Worm (Caenorhabditis elegans): ENCODE results near the gene F23H11.5.

Gene F23H11.5

ce11 chrIII:916897-917296 is 6.5 kb upstream of the F23H11.5 start, which contains the start of gene idpp-13:
Gene idpp-13 (minus strand): TSS chrIII:916997.
- no peak for TF ChIP-seq dao-5 (tag; optimal IDR thresholded peaks at IDR 0.05)
- no peak for TF ChIP-seq W03F9.2 (tag; optimal IDR thresholded peaks at IDR 0.05)
- TF ChIP-seq him-1 (tag; optimal IDR thresholded peaks at IDR 0.05), result no peak

ce11 chrIII:909540-909939 is 850 bp downstream of the F23H11.5 start, which contains the start of gene crls-1:
Gene crls-1 (minus strand): TSS chrIII:909902.
- TF ChIP-seq dao-5 (tag; optimal IDR thresholded peaks at IDR 0.05), result no peak
- no peak for TF ChIP-seq W03F9.2 (tag; optimal IDR thresholded peaks at IDR 0.05)
- no peak for TF ChIP-seq him-1 (tag; optimal IDR thresholded peaks at IDR 0.05)

- no peak for TF ChIP-seq him-1 (tag; optimal IDR thresholded peaks at IDR 0.05)
- TF ChIP-seq dao-5 (tag; optimal IDR thresholded peaks at IDR 0.05), result no peak
- TF ChIP-seq W03F9.2 (tag; optimal IDR thresholded peaks at IDR 0.05), result no peak
Observed at ce11 chrIII:907990-908389, 2.4 kb downstream of the F23H11.5 start.

- TF ChIP-seq dao-5 (tag; optimal IDR thresholded peaks at IDR 0.05) (no peak), W03F9.2 (tag; optimal IDR thresholded peaks at IDR 0.05) (no peak), him-1 (tag; optimal IDR thresholded peaks at IDR 0.05) (no peak)
Observed at ce11 chrIII:907311-907710, 3.1 kb downstream of the F23H11.5 start, which contains the start of gene F23H11.4. Gene F23H11.4 (minus strand): TSS chrIII:907539.

- TF ChIP-seq W03F9.2 (tag; optimal IDR thresholded peaks at IDR 0.05), result no peak
- TF ChIP-seq dao-5 (tag; optimal IDR thresholded peaks at IDR 0.05), result no peak
- no peak for TF ChIP-seq him-1 (tag; optimal IDR thresholded peaks at IDR 0.05)
Observed at ce11 chrIII:901600-902250, 8.7 kb downstream of the F23H11.5 start.

DNA sequence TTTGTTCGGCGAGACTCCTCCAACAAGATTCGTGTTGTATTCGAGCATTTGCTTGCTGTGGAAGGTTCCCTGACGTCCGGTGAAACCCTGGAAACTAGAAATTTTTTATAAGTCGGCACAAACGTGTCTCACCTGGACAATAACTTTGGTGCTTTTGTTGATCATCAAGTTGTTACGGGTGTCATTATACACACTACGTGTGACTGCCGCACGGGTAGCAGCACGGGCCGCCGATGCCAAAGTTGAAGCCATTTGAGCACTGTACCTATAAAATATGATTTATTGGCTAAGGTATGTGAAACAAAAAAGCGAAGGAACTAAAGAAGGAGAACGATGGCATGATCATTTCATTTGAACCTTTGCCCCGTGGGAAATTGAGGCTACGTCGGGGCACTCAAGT is 9.2 kb downstream of the F23H11.5 start, which contains the start of gene sucl-2:
Gene sucl-2, minus strand, starts transcription at position 265 of the 400 bp plus-strand sequence.
- TF ChIP-seq him-1 (tag; optimal IDR thresholded peaks at IDR 0.05) (no peak), W03F9.2 (tag; optimal IDR thresholded peaks at IDR 0.05) (no peak), dao-5 (tag; optimal IDR thresholded peaks at IDR 0.05) (no peak)

- no peak for TF ChIP-seq dao-5 (tag; optimal IDR thresholded peaks at IDR 0.05)
- TF ChIP-seq W03F9.2 (tag; optimal IDR thresholded peaks at IDR 0.05), result no peak
- TF ChIP-seq him-1 (tag; optimal IDR thresholded peaks at IDR 0.05), result no peak
Observed at ce11 chrIII:900134-900533, 10.3 kb downstream of the F23H11.5 start.

DNA sequence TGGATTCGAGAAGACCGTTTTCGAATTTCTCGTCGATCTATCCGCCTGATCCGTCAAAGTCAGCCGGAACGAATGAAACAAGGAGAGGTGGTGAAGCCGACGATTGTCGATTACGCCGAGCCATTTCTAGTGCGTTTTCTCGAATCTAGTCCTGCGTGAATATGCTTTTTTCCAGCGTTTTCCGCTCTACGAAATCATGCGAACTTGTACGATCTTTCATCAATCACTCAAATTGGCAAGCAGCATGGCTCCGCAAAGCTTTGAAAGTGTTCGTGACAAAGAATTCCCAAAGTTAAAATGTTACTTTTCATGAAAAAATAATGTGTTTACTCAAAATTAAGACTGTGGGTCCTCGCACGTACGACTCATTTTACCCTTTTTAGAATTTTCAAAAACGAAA is 13.5 kb downstream of the F23H11.5 start:
- TF ChIP-seq dao-5 (tag; optimal IDR thresholded peaks at IDR 0.05) (no peak), him-1 (tag; optimal IDR thresholded peaks at IDR 0.05) (no peak), W03F9.2 (tag; optimal IDR thresholded peaks at IDR 0.05) (no peak)

DNA sequence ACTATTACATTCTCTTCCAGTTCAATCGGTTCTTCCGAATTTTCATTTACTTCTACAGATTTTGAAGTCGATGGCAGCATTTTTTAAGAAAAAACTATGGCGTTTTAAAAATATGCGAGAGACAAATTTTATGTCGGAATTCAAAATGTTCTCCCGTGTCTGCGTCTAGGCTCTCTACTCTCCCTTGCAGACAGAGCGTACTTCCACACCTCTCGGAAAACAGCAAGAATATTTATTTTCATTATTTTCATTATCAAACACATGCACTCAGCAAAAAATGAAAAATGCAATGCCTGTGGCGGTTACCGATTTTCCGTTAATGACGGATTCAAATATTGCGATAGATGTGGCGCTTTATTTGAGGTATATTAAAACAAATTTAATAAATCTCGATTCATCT is 14.9 kb downstream of the F23H11.5 start, which contains the start of the genes ztf-18 and F23H11.2:
Gene ztf-18, minus strand, starts transcription at position 188 of the 400 bp plus-strand sequence.
Gene F23H11.2, plus strand, starts transcription at position 223 of the 400 bp plus-strand sequence.
- TF ChIP-seq dao-5 (tag; optimal IDR thresholded peaks at IDR 0.05) (no peak), W03F9.2 (tag; optimal IDR thresholded peaks at IDR 0.05) (no peak), him-1 (tag; optimal IDR thresholded peaks at IDR 0.05) (no peak)

- TF ChIP-seq dao-5 (tag; optimal IDR thresholded peaks at IDR 0.05), result no peak
- TF ChIP-seq him-1 (tag; optimal IDR thresholded peaks at IDR 0.05), result no peak
Observed at ce11 chrIII:891014-891413, 19.4 kb downstream of the F23H11.5 start, which contains the start of gene T24C4.10. Gene T24C4.10 (minus strand): TSS chrIII:891243.

DNA sequence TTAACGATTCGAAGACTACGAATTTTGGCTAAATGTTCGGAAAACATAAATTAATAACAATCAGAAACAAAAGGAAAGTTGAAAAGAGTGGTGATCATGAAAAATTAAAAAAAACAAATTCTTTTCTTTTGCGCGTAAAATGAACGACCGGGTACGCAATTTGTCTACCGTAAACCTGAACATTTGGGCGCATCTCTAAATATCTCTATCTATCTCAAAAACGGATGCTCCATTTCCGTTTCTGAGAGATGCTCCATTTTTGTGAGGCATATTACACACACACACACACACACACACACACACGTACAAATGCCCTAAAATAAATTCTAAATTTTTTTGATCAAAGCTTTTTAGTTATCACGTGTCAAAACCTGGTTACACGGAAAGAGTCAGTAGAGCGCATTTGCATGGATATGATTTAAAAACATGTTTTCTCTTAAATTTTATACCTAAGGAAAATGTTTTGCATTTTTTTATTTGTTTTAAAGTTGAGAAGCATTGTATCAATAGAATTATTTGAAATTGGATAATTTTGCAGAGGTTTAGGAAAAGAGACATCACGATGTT is 21.3 kb downstream of the F23H11.5 start:
- TF ChIP-seq dao-5 (tag; optimal IDR thresholded peaks at IDR 0.05), result no peak
- no peak for TF ChIP-seq him-1 (tag; optimal IDR thresholded peaks at IDR 0.05)
- no peak for TF ChIP-seq W03F9.2 (tag; optimal IDR thresholded peaks at IDR 0.05)

- TF ChIP-seq dao-5 (tag; optimal IDR thresholded peaks at IDR 0.05) (no peak), W03F9.2 (tag; optimal IDR thresholded peaks at IDR 0.05) (peak; percentile 14), him-1 (tag; optimal IDR thresholded peaks at IDR 0.05) (peak; percentile 66)
Observed at ce11 chrIII:887874-888299, 22.5 kb downstream of the F23H11.5 start.

- TF ChIP-seq W03F9.2 (tag; optimal IDR thresholded peaks at IDR 0.05) (no peak), dao-5 (tag; optimal IDR thresholded peaks at IDR 0.05) (no peak), him-1 (tag; optimal IDR thresholded peaks at IDR 0.05) (no peak)
Observed at ce11 chrIII:886726-887125, 23.7 kb downstream of the F23H11.5 start, which contains the start of gene zer-1. Gene zer-1 (minus strand): TSS chrIII:886793.

- TF ChIP-seq him-1 (tag; optimal IDR thresholded peaks at IDR 0.05) (no peak), dao-5 (tag; optimal IDR thresholded peaks at IDR 0.05) (no peak), W03F9.2 (tag; optimal IDR thresholded peaks at IDR 0.05) (no peak)
Observed at ce11 chrIII:883595-883994, 26.8 kb downstream of the F23H11.5 start.
